Worm (Caenorhabditis elegans): ENCODE data around the gene sri-42.
"Not testable (repeated sequence)": the region's sequence is repeated elsewhere in the genome, so short reads cannot be mapped to it uniquely, and the experiment has no call there.

sri-42 gene

DNA sequence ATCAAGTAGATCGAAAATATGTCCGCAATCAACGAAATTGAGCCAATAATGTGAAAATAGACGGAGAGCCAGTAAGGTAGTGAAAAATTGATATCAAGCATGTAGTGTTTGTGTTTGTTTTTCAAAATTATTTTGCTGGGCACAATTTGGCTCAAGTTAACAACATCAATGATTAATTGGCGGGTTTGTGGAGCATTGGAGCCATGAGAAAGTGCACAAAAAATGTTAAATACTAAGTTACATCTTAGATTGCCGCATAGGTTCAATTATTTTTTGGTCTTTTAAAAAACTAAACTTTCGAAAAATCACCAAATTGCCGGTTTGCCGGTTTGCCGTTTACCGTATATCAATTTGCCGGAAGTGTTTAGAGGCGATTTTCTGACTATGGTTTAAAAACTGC is 5.0 kb downstream of the sri-42 start, which contains the start of gene sri-54:
sri-54 (minus strand) TSS at position 101 of the 400 bp plus-strand sequence.
- no peak for TF ChIP-seq F52B5.7 (tag; optimal IDR thresholded peaks at IDR 0.05)
- TF ChIP-seq pha-4 (tag; optimal IDR thresholded peaks at IDR 0.05) = no peak
- no peak for TF ChIP-seq ets-4 (GFP tag; optimal IDR thresholded peaks at IDR 0.05)
- TF ChIP-seq T07F8.4 (tag; optimal IDR thresholded peaks at IDR 0.05) = no peak

ce11 chrII:3135293-3135692 is 7.5 kb downstream of the sri-42 start:
- no peak for TF ChIP-seq egl-18 (GFP tag; IDR thresholded peaks at IDR 0.05)
- TF ChIP-seq lin-54 (GFP tag; optimal IDR thresholded peaks at IDR 0.05) = no peak
- no peak for TF ChIP-seq die-1 (tag; optimal IDR thresholded peaks at IDR 0.05)
- no peak for TF ChIP-seq D2030.7 (GFP tag; IDR thresholded peaks at IDR 0.05)
- TF ChIP-seq madf-8 (GFP tag; conservative IDR thresholded peaks at IDR 0.05) = no peak
- TF ChIP-seq chd-7 (tag; optimal IDR thresholded peaks at IDR 0.05) = no peak
- no peak for TF ChIP-seq C06A6.2 (GFP tag; conservative IDR thresholded peaks at IDR 0.05)

DNA sequence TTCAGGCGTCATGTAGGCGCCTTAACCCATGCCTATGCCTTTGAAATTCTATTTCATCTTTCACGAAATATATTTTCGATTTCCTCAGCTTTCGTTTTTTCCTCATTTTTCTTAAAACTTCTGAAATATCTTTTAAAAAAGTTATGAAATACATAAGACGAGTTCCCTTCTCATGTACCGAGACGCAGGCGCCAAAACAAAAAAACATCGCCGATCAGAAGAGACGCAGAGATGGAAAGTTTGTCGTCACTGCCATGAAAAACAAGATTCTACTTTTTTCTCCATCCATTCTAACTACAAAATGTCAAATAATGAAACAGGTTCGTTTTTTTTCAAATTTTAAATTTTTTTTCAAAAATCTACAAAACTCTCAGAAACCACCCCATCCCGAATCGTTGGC is 13.7 kb downstream of the sri-42 start, which contains the start of gene chil-24:
chil-24 (plus strand) TSS at position 156 of the 400 bp plus-strand sequence.
- TF ChIP-seq Y67H2A.10 (GFP tag; conservative IDR thresholded peaks at IDR 0.05) (no peak), lsy-27 (tag; optimal IDR thresholded peaks at IDR 0.05; ENCODE audit: borderline replicate concordance, insufficient read depth) (no peak), pha-4 (tag; optimal IDR thresholded peaks at IDR 0.05) (no peak), B0336.3 (GFP tag; IDR thresholded peaks at IDR 0.05) (no peak), lin-40 (tag; optimal IDR thresholded peaks at IDR 0.05) (no peak), lsl-1 (GFP tag; optimal IDR thresholded peaks at IDR 0.05) (no peak), ZK185.1 (tag; optimal IDR thresholded peaks at IDR 0.05; ENCODE audit: poor library complexity, severe bottlenecking) (no peak), unc-130 (GFP tag; optimal IDR thresholded peaks at IDR 0.05) (no peak), C17E4.6 (GFP tag; IDR thresholded peaks at IDR 0.05) (no peak), mel-28 (tag; optimal IDR thresholded peaks at IDR 0.05; ENCODE audit: borderline replicate concordance) (no peak), sdz-38 (tag; optimal IDR thresholded peaks at IDR 0.05) (no peak), hmg-1.2 (GFP tag; IDR thresholded peaks at IDR 0.05) (peak; percentile 96), cebp-1 (GFP tag; IDR thresholded peaks at IDR 0.05) (no peak), cebp-1 (tag; optimal IDR thresholded peaks at IDR 0.05) (peak; percentile 78), attf-5 (GFP tag; optimal IDR thresholded peaks at IDR 0.05) (peak; percentile 35), F22D6.2 (tag; optimal IDR thresholded peaks at IDR 0.05) (no peak), ztf-28 (GFP tag; IDR thresholded peaks at IDR 0.05) (no peak), lag-1 (GFP tag; IDR thresholded peaks at IDR 0.05) (no peak), mcd-1 (GFP tag; IDR thresholded peaks at IDR 0.05) (no peak), somi-1 (GFP tag; optimal IDR thresholded peaks at IDR 0.05) (no peak), F55B11.4 (tag; optimal IDR thresholded peaks at IDR 0.05; ENCODE audit: borderline replicate concordance, insufficient read depth) (no peak), tbp1 (GFP tag; optimal IDR thresholded peaks at IDR 0.05) (no peak), dpl-1 (GFP tag; optimal IDR thresholded peaks at IDR 0.05) (no peak), tbx-9 (tag; optimal IDR thresholded peaks at IDR 0.05; ENCODE audit: borderline replicate concordance) (no peak), Y53G8AR.9 (GFP tag; conservative IDR thresholded peaks at IDR 0.05) (no peak)

DNA sequence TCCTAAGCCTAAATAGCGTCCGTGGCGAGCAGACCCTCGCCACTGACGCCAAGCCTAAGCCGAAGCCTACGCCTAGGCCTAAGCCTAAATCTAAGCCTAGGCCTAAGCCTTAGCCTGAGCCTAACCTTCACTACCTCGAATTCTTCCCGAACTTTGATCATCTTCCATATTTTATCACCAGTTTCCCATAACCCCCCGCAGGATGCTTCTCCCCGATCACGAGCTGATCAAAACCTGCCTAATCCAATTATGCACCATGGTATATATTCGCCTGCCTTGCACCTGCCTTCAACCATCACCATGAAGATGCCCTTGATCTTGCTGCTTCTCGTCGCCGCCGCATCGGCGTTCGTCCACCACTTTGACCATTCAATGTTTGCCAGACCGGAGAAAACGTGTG is 16.0 kb downstream of the sri-42 start, which contains the start of gene ins-31:
ins-31 (plus strand) TSS at position 301 of the 400 bp plus-strand sequence.
- not testable (repeated sequence) for TF ChIP-seq let-607 (tag; optimal IDR thresholded peaks at IDR 0.05); ceh-58 (GFP tag; IDR thresholded peaks at IDR 0.05); tbp1 (GFP tag; optimal IDR thresholded peaks at IDR 0.05)

Measured in whole organism, young adult.